Worm (Caenorhabditis elegans): Measurements from ENCODE around the gene col-33.

Gene col-33

DNA sequence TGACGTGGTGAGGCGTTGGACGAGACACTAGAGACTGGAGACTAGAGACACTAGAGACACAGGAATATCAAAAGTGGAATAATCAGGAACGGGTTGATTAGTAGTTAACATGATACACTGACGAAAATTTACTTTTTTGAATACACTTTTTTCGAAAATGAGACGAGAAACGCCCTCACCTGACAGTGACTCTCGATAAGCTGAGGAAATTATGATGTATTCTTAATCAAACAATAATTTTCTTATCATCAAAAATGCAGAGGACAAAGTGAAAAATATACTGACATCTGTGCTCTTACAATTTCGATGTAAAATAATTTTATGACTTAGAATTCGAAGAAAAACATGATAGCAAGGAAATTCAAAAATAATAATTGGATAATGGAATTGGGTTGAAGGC is 3.7 kb upstream of the col-33 start:
- TF ChIP-seq unc-62 (GFP tag; optimal IDR thresholded peaks at IDR 0.05) = no peak

DNA sequence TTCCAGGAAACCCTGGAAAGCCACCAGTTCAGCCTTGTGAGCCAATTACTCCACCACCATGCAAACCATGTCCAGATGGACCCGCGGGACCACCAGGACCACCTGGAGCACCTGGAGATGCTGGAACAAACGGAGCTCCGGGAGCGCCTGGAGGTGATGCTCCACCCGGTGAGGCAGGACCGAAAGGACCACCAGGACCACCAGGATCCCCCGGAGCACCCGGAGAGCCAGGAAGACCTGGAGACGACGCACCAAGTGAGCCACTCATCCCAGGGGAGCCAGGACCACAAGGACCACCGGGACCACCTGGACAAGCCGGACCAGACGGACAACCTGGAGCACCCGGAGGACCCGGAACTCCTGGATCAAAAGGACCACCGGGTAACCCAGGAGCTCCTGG is 1.6 kb downstream of the col-33 start:
- no peak for TF ChIP-seq unc-62 (GFP tag; optimal IDR thresholded peaks at IDR 0.05)

DNA sequence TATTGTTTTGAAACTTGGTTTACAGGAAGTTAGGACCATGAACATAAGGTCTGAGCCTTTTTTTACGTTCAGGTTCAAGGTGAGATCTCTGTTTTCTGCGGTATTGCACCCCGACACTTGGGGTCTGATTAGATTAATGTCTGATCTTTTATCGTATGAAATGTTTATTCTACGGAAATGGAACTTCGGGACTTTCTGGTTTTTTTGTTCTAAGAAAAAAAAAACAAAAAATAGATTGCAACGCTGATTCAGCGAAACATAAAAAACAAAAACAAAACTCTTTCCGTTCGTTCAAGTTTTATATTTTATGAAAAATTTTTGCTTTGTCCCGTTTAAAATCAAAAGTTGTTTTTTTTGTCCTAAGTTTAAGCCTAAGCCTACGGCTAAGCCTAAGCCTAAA is 2.1 kb downstream of the col-33 start, which contains the start of gene F36A4.5:
F36A4.5 (plus strand) TSS at position 301 of the 400 bp plus-strand sequence.
- no peak for TF ChIP-seq unc-62 (GFP tag; optimal IDR thresholded peaks at IDR 0.05)

DNA sequence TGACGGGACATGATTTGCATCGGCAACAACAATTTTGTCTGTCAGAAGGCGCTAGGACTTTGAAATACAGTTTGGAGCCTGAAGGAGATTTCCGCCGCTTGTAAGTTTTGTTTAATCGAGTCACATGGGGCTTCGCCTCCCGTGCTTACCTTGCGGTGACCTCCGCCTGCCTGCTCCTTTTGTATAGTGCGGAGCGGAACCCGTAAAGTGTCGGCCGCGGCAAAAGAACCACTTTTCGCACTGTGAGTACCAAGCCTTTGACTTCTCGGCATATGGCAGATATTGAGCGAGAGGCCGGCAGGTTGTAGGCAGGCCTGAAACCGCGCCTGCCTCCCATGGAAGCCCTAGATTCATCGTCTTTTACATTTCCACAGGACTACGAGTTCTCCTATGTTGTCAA is 2.9 kb downstream of the col-33 start:
- no peak for TF ChIP-seq unc-62 (GFP tag; optimal IDR thresholded peaks at IDR 0.05)

DNA sequence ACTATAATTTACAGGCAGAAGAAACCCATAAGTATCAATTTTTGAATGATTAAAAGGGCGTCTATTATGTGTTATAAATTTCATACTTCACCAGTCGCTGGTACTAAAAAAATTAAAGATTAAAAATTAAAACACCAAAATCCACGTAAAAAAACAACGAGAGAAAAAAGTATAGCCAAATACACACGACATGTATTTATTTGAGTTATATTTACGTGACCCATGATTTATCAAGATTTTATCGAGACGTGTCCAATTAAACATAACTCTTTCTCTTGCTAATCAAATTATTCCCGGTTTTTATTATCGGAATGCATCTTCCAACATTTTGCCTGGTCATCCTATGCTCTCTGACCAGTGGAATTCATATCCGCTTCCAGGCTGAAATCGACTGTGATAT is 4.2 kb downstream of the col-33 start, which contains the start of gene F36A4.4:
F36A4.4 (plus strand) TSS at position 301 of the 400 bp plus-strand sequence.
- no peak for TF ChIP-seq unc-62 (GFP tag; optimal IDR thresholded peaks at IDR 0.05)

DNA sequence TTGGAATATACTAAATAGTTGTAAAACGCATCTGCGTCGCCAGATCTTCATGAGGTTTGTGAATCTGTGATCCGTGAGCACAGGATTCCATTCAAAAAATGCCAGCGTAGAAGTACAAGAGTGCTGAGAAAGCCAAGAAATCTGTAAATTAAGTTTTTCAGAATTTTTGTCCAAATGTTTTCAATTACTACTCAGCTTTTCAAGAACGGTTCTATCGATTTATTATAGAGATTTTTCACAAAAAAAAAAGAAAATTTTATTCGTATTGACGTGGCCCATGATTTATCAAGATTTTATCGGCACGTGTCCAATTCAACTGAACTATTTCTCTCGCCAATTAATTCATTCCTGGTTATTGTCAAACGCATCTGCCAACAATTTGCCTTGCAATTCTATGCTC is 6.2 kb downstream of the col-33 start, which contains the start of gene F36A4.3:
F36A4.3 (plus strand) TSS at position 301 of the 400 bp plus-strand sequence.
- TF ChIP-seq unc-62 (GFP tag; optimal IDR thresholded peaks at IDR 0.05) = no peak

DNA sequence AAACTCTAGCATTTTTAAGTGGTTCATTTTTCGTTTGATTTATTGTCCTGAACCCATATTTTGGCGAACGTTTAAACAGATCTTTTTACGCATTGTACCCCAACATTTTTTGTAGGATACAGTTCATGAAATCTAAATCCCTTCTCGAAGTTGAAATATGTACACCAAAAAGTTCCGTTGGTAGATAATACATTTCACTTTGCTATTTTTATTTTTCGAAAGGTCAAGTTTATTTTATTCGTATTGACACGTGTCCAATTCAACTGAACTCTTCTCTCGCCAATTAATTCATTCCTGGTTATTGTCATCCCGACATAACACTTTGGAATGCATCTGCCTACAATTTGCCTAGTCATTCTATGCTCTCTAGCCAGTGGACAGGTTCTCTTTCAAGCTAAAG is 7.8 kb downstream of the col-33 start, which contains the start of gene F36A4.2:
F36A4.2 (plus strand) TSS at position 301 of the 400 bp plus-strand sequence.
- TF ChIP-seq unc-62 (GFP tag; optimal IDR thresholded peaks at IDR 0.05) = no peak

DNA sequence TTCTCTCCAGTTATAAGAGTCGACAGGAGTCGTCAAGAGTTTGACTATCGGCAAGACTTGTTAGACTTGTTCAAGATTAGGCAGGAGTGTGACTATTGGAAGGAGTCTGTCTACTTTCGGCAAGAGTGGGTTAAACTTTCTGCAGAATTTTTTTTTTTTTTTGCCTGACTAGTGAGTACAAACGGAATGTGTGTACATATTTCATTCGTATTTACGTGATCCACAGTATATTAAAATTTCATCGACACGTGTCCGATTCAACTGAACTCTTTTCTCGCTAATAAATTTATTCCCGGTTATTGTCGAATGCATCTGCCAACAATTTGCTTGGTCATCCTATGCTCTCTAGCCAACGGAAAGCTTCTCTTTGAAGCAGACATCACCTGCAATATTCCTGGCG is 9.1 kb downstream of the col-33 start, which contains the start of gene F36A4.1:
F36A4.1 (plus strand) TSS at position 301 of the 400 bp plus-strand sequence.
- TF ChIP-seq unc-62 (GFP tag; optimal IDR thresholded peaks at IDR 0.05) = no peak

DNA sequence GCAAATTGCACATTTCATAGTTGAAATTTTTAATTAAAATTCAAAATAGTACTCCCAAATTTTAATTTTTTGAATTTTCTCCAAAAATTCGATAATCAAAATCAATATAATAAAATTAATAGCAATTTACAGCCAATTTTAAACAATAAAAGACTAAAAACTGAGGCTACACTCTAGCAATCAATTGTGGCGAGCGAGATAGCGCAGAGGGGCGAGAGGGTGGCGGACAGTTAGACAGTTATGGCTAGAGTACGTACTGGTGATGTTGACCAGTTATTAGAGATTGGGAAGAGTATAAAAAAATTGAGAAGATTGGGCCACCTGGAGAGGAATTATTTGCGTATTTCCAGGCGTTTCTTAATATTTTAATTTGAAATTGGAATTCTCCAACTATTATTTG is 14.6 kb downstream of the col-33 start, which contains the start of gene nhr-78:
nhr-78 (minus strand) TSS at position 182 of the 400 bp plus-strand sequence.
- no peak for TF ChIP-seq unc-62 (GFP tag; optimal IDR thresholded peaks at IDR 0.05)

DNA sequence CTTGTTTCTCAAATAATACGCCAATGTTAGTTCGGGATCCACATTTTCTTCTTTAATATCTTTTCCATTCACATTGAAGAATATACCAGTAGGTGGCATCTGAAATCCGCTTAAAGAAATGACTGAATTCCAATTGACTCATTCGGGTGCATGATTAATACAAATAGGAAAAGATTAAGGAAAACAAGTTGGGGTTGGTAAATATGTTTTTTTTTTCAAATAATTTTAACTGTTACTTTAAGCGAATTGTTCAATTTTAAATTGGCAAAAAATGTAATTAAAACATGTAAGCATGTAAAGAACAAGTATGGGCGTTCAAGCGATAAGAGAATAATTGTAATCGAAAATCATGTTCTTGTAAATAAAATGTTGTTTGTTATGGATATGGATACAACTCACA is 20.9 kb downstream of the col-33 start, which contains the start of gene F15E6.6:
F15E6.6 (minus strand) TSS at position 101 of the 400 bp plus-strand sequence.
- no peak for TF ChIP-seq unc-62 (GFP tag; optimal IDR thresholded peaks at IDR 0.05)

DNA sequence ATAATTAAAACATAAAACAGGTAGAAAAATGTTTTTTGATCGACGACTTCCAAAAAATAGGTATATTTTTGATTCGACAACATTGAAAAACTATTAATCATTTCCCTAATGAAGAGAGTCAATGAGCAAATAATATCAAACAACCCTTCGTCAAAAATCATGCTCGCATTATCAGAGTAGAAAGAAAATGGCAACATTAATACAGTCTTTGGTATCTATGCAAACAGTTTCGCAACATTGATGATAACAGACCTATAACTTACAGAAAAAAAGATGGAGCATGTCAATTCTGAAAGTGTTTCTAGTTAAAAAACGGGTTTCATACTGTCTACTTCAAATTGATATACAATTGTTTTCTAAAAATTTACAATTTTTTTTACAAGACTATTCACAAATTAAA is 21.9 kb downstream of the col-33 start:
- no peak for TF ChIP-seq unc-62 (GFP tag; optimal IDR thresholded peaks at IDR 0.05)

DNA sequence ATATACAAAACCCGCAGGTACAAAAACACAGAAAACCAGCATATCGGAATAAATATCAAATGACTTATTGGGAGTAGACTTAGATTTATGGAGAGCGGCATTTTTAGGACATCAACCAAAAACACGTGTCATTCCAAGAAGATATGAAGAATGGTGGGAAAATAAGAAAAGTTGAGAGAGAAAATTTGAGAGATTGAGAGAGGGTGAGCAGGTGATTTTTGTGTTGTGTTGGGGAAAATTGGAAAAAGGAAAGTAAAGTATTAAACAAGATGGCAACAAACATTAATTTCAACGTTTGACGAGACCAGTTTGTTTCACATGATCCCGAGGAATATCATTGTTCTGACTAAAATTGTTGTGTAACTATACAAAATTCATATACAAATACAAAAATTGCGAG is 25.2 kb downstream of the col-33 start, which contains the start of gene srv-4:
srv-4 (minus strand) TSS at position 101 of the 400 bp plus-strand sequence.
- TF ChIP-seq unc-62 (GFP tag; optimal IDR thresholded peaks at IDR 0.05) = no peak

DNA sequence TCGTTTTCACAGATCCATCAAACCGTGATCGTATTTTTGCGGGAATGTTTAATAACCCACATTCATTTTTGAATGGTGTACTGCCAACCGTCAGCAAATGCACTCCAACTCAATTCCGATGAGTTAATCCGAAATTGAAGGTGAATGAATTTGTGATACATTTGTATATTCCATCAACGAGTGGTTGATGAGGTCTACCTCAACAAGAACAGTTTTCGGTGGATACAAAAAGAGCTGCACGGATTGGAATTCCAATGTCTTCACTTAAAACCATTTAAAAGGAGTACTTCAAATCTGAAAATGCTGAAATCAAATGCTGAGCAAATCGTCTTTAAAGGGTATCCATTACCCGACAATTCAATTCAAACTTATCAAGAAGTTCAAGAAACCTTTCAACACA is 26.2 kb downstream of the col-33 start, which contains the start of gene F15E6.5:
F15E6.5 (plus strand) TSS at position 301 of the 400 bp plus-strand sequence.
- no peak for TF ChIP-seq unc-62 (GFP tag; optimal IDR thresholded peaks at IDR 0.05)

DNA sequence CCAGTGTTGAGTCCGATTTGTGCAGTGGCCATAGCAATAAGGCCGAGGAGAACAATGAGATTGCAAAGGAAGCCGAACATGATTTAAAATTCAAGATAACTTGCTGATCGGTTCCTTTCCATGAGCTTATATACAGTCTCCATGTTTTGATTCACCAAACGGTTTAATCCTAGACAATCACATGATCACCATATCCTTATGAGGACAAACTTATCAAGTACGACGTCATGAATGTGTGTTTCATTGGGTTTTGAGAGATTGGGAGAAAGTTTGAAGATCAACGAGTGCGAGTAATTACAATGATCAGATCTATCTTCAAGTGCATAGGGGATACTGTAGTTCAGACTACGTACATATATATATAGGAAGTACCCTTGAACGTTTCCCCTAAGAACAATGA is 27.4 kb downstream of the col-33 start, which contains the start of gene dct-7:
dct-7 (minus strand) TSS at position 101 of the 400 bp plus-strand sequence.
- TF ChIP-seq unc-62 (GFP tag; optimal IDR thresholded peaks at IDR 0.05) = no peak

DNA sequence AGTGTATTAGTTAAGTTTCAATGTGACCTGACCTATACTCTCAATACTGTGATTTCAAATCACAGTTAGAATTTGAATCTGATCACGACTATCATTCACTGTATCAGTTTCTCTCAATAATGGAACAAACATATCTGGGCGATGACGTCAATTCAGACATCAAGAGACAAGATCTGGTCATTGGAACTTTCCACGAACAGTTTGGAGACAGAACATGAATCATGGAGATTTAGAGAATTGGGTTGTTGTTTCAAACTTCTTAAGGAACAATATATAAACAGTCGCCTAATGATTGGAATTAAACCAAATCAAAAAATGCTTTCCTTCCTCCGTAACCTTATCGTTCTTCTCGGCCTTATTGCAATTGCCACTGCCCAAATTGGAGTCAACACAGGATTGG is 28.1 kb downstream of the col-33 start, which contains the start of gene F15E6.4:
F15E6.4 (plus strand) TSS at position 301 of the 400 bp plus-strand sequence.
- TF ChIP-seq unc-62 (GFP tag; optimal IDR thresholded peaks at IDR 0.05) = no peak

DNA sequence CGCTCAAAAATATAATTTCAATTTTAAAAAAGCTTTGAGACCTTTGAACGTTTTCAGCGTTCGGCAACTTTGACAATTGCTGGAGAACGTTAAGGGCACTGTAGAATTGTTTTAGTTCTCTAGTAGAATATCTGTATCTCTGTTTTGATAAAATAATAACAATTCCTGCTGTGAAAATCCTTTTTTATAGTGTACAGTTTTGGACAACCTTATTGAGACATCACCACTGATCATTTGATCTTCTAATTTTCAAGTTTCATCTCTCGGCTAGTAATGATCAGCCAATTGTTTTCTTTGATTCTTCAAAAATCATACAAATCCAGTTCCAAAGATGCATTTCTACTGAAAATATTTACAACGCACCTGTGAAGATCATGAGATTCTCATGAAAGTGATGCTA is 29.5 kb downstream of the col-33 start, which contains the start of gene F15E6.10:
F15E6.10 (plus strand) TSS at position 301 of the 400 bp plus-strand sequence.
- TF ChIP-seq unc-62 (GFP tag; optimal IDR thresholded peaks at IDR 0.05) = no peak

DNA sequence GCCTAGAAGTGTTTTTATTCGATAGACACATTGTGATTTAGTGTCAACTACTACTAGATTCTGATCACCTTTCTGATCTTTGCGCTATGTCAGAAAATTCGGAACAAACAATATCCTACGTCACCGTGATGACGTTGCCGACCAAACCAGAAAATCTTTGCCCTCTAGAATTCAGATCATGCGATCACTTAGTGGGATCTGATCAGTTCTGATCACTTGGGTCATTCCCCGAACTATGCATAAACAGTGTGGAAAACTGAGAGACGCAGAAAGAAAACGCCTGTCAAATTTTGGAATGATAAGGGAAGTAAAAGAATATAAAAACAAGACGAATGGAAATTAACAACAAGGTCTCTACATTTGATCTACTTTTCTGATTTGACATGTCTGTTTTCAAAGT is 31.5 kb downstream of the col-33 start, which contains the start of gene F15E6.3:
F15E6.3 (plus strand) TSS at position 344 of the 400 bp plus-strand sequence.
- no peak for TF ChIP-seq unc-62 (GFP tag; optimal IDR thresholded peaks at IDR 0.05)

Data from whole organism, dauer.